Worm (Caenorhabditis elegans): Measurements from ENCODE around the gene set-13.

set-13 gene

DNA sequence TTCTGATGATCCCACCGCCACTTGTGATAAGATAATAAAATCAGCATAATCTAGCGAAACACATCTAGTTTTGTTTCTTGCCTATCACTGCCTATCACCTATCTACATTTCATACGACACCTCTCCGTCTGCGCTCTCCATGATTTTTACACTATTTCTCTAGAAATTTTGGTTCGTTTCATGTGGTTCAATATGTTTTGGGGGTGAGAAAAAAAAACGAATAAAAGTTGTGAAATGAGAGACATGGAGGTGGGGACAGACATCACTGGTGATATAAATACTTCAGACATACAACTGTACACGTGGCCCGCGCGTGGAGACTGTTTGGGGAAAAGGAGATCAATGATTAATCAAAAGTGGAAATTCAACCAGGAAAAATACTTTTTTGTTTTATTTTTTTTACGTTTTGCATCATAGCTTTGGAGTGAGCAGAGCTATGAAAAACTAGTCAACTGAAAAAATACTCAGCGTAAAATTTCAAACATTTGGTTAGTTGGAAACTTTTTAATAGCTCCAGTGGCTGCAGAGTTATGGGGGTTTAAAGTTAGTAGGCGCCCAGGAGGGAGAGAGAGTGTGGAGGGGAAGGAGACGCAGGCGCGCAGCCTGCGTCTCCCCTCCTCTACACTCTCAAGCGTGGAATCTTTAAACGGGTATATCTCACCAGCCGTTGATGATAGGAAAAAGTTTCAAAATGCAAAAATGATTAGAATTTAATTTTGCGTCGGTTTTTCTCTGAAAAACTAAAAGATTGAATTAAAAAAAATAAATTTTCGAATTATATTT, 13.8 kb upstream of the set-13 start:
- TF ChIP-seq egl-27 (tag; optimal IDR thresholded peaks at IDR 0.05): no peak
- TF ChIP-seq ztf-4 (tag; optimal IDR thresholded peaks at IDR 0.05): no peak
- TF ChIP-seq ceh-16 (tag; optimal IDR thresholded peaks at IDR 0.05): no peak
- TF ChIP-seq eor-1 (tag; optimal IDR thresholded peaks at IDR 0.05): no peak
- no peak for TF ChIP-seq fos-1 (tag; optimal IDR thresholded peaks at IDR 0.05)
- TF ChIP-seq pqm-1 (tag; optimal IDR thresholded peaks at IDR 0.05): peak; percentile 64
- TF ChIP-seq ZK546.5 (tag; optimal IDR thresholded peaks at IDR 0.05): no peak
- no peak for TF ChIP-seq aly-2 (tag; optimal IDR thresholded peaks at IDR 0.05)
- TF ChIP-seq nhr-23 (tag; optimal IDR thresholded peaks at IDR 0.05): no peak
- no peak for TF ChIP-seq sea-2 (GFP tag; optimal IDR thresholded peaks at IDR 0.05)
- no peak for TF ChIP-seq nhr-67 (tag; optimal IDR thresholded peaks at IDR 0.05)
- no peak for TF ChIP-seq tbx-2 (tag; optimal IDR thresholded peaks at IDR 0.05)
- TF ChIP-seq nhr-237 (tag; optimal IDR thresholded peaks at IDR 0.05): no peak
- no peak for TF ChIP-seq nhr-28 (tag; optimal IDR thresholded peaks at IDR 0.05)
- no peak for TF ChIP-seq hmg-11 (tag; optimal IDR thresholded peaks at IDR 0.05)
- no peak for TF ChIP-seq egl-5 (tag; optimal IDR thresholded peaks at IDR 0.05)
- TF ChIP-seq elt-1 (tag; optimal IDR thresholded peaks at IDR 0.05): no peak
- TF ChIP-seq ceh-82 (tag; optimal IDR thresholded peaks at IDR 0.05): no peak
- no peak for TF ChIP-seq unc-39 (tag; optimal IDR thresholded peaks at IDR 0.05)
- no peak for TF ChIP-seq ama-1 (optimal IDR thresholded peaks at IDR 0.05)
- no peak for TF ChIP-seq jun-1 (tag; optimal IDR thresholded peaks at IDR 0.05)
- no peak for TF ChIP-seq zag-1 (tag; optimal IDR thresholded peaks at IDR 0.05)
- no peak for TF ChIP-seq nhr-77 (tag; optimal IDR thresholded peaks at IDR 0.05)
- no peak for TF ChIP-seq ztf-11 (tag; optimal IDR thresholded peaks at IDR 0.05)
- TF ChIP-seq mdl-1 (tag; optimal IDR thresholded peaks at IDR 0.05): no peak
- peak; percentile 18 for TF ChIP-seq nhr-25 (tag; optimal IDR thresholded peaks at IDR 0.05)
- TF ChIP-seq nhr-76 (tag; optimal IDR thresholded peaks at IDR 0.05): no peak
- TF ChIP-seq elt-3 (tag; optimal IDR thresholded peaks at IDR 0.05): peak in 1 of 3 experiments; percentile 30
- TF ChIP-seq snpc-4 (tag; optimal IDR thresholded peaks at IDR 0.05): no peak
- TF ChIP-seq R02D3.7 (tag; optimal IDR thresholded peaks at IDR 0.05): no peak
- peak; percentile 89 for TF ChIP-seq elt-2 (tag; optimal IDR thresholded peaks at IDR 0.05)
- no peak for TF ChIP-seq ceh-28 (tag; optimal IDR thresholded peaks at IDR 0.05)
- TF ChIP-seq lin-39 (tag; optimal IDR thresholded peaks at IDR 0.05): no peak
- peak; percentile 15 for TF ChIP-seq nhr-43 (tag; optimal IDR thresholded peaks at IDR 0.05; ENCODE audit: poor library complexity, severe bottlenecking)
- TF ChIP-seq nhr-11 (tag; optimal IDR thresholded peaks at IDR 0.05): no peak
- no peak for TF ChIP-seq ceh-9 (tag; optimal IDR thresholded peaks at IDR 0.05)
- TF ChIP-seq fkh-2 (tag; optimal IDR thresholded peaks at IDR 0.05): no peak
- TF ChIP-seq daf-12 (tag; optimal IDR thresholded peaks at IDR 0.05): no peak
- TF ChIP-seq fkh-10 (GFP tag; optimal IDR thresholded peaks at IDR 0.05): no peak
- TF ChIP-seq skn-1 (tag; optimal IDR thresholded peaks at IDR 0.05): no peak
- TF ChIP-seq nhr-12 (tag; optimal IDR thresholded peaks at IDR 0.05): no peak
- TF ChIP-seq mml-1 (tag; optimal IDR thresholded peaks at IDR 0.05): peak; percentile 37
- TF ChIP-seq lsy-12 (tag; optimal IDR thresholded peaks at IDR 0.05): no peak
- no peak for TF ChIP-seq lin-15B (tag; optimal IDR thresholded peaks at IDR 0.05)

DNA sequence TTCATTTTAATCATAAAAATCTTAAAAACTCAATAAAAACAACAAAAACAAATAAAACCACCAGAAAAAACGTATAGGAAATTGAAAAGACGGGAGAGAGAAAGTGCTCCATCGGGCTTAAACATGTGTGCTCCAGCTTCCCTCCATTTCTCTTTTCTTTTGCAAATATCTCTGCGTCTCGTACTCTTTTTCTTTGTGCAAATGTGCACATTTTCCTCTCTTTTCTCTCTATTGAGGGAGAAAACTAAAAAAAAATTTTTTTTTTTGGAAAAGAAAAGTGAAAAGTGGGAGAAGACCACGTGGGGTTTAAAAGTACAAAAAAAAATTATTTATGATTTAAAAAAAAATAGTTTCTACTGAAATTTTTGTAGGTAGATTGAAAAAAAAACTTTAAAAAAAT, 12.5 kb upstream of the set-13 start:
- TF ChIP-seq lin-15B (tag; optimal IDR thresholded peaks at IDR 0.05) (peak; percentile 4), skn-1 (tag; optimal IDR thresholded peaks at IDR 0.05) (no peak), pha-4 (tag; optimal IDR thresholded peaks at IDR 0.05) (peak; percentile 63), ZK546.5 (tag; optimal IDR thresholded peaks at IDR 0.05) (no peak), elt-2 (tag; optimal IDR thresholded peaks at IDR 0.05) (no peak), egl-5 (tag; optimal IDR thresholded peaks at IDR 0.05) (no peak), nfya-1 (tag; optimal IDR thresholded peaks at IDR 0.05; ENCODE audit: insufficient read depth) (peak; percentile 67), jun-1 (tag; optimal IDR thresholded peaks at IDR 0.05) (no peak), elt-1 (tag; optimal IDR thresholded peaks at IDR 0.05) (no peak), R02D3.7 (tag; optimal IDR thresholded peaks at IDR 0.05) (no peak)
